Worm (Caenorhabditis elegans) whole organism, L3 larva: ENCODE measurements around the gene F38A5.8.

Experiments used
- fkh-10 ChIP-seq: sonication (generic microtip); optimal IDR thresholded peaks from 2 replicates; lab custom pipeline; 2017; ENCODE audit warnings: missing biosample characterization, missing genetic modification reagents, missing genetic modification characterization
- lsy-12 ChIP-seq: sonication (generic microtip); optimal IDR thresholded peaks from 2 replicates; lab custom pipeline; 2016; ENCODE audit warnings: mild to moderate bottlenecking, missing genetic modification characterization, missing compliant biosample characterization
- nhr-12 ChIP-seq: fragments of 150-350 bp; optimal IDR thresholded peaks from 2 replicates; lab custom pipeline; 2014; ENCODE audit warnings: missing biosample characterization, missing genetic modification characterization
- nhr-237 ChIP-seq: fragments of 150-350 bp; optimal IDR thresholded peaks from 2 replicates; lab custom pipeline; 2014; ENCODE audit warnings: missing biosample characterization, missing genetic modification characterization
- nhr-28 ChIP-seq: fragments of 150-350 bp; optimal IDR thresholded peaks from 2 replicates; lab custom pipeline; 2014; ENCODE audit warnings: missing biosample characterization, missing genetic modification characterization
- nhr-76 ChIP-seq: fragments of 150-350 bp; sonication (generic microtip); optimal IDR thresholded peaks from 5 replicates; lab custom pipeline; 2014; ENCODE audit warnings: missing biosample characterization, missing genetic modification characterization
- pqm-1 ChIP-seq: fragments of 150-350 bp; optimal IDR thresholded peaks from 2 replicates; lab custom pipeline; 2017; ENCODE audit warnings: missing biosample characterization, missing genetic modification characterization, inconsistent platforms
- unc-39 ChIP-seq: sonication (generic microtip); optimal IDR thresholded peaks from 4 replicates; lab custom pipeline; 2017; ENCODE audit warnings: missing biosample characterization, missing genetic modification characterization
- zag-1 ChIP-seq: fragments of 150-350 bp; optimal IDR thresholded peaks from 2 replicates; lab custom pipeline; 2014; ENCODE audit warnings: missing biosample characterization, missing genetic modification characterization
- ztf-4 ChIP-seq: fragments of 150-350 bp; optimal IDR thresholded peaks from 2 replicates; lab custom pipeline; 2014; ENCODE audit warnings: missing biosample characterization, missing genetic modification characterization

- TF ChIP-seq ztf-4 (tag; lab: Kevin White, UChicago) (no peak), nhr-237 (tag; lab: Kevin White, UChicago) (no peak), pqm-1 (tag; lab: Kevin White, UChicago) (no peak), lsy-12 (tag; lab: Kevin White, UChicago) (no peak), nhr-28 (tag; lab: Kevin White, UChicago) (no peak), fkh-10 (GFP tag; lab: Kevin White, UChicago) (no peak), unc-39 (tag; lab: Kevin White, UChicago) (no peak), zag-1 (tag; lab: Kevin White, UChicago) (no peak), nhr-76 (tag; lab: Kevin White, UChicago) (no peak), nhr-12 (tag; lab: Kevin White, UChicago) (no peak)
Measured at ce11 chrIV:6565605-6566004, 33.9 kb upstream of the F38A5.8 start.
